Worm (Caenorhabditis elegans) whole organism, dauer: ENCODE results near the gene nhr-239.
"Not testable (repeated sequence)": the region's sequence is repeated elsewhere in the genome, so short reads cannot be mapped to it uniquely, and the experiment has no call there.

Source experiments
- unc-62 ChIP-seq: sonication (generic microtip); optimal IDR thresholded peaks from 2 replicates; lab custom pipeline; 2017; ENCODE audit warnings: missing biosample characterization, missing genetic modification reagents, missing genetic modification characterization

Gene nhr-239

DNA sequence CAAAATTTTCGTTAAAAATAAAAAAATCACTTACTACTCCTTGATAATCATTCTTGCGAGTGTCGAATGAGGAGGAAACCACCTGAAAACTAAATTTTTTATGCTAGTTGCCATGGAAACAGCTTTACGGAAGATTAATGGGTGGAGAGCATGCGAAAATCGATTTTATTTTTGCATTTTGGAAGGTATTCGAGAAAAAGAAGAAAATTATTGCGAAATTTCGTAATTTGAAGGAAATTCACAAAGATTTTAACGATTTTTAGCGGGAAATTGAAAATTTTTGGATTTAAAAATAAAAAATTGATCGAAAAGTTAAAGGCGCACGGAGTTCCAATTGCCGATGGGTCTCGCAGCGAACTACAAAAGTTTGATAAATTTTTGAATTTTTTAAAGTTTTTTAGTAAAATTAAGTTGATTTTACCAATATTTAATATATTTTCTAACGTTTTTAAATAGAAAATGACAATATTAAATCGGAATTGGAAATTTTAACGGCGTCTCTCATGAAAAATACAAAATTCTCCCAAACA lies 14.2 kb downstream of the nhr-239 start, which contains the start of gene Y54F10AR.1:
Y54F10AR.1 (minus strand) TSS at position 51 of the 530 bp plus-strand sequence.
- no peak for TF ChIP-seq unc-62 (GFP tag; lab: Kevin White, UChicago)

DNA sequence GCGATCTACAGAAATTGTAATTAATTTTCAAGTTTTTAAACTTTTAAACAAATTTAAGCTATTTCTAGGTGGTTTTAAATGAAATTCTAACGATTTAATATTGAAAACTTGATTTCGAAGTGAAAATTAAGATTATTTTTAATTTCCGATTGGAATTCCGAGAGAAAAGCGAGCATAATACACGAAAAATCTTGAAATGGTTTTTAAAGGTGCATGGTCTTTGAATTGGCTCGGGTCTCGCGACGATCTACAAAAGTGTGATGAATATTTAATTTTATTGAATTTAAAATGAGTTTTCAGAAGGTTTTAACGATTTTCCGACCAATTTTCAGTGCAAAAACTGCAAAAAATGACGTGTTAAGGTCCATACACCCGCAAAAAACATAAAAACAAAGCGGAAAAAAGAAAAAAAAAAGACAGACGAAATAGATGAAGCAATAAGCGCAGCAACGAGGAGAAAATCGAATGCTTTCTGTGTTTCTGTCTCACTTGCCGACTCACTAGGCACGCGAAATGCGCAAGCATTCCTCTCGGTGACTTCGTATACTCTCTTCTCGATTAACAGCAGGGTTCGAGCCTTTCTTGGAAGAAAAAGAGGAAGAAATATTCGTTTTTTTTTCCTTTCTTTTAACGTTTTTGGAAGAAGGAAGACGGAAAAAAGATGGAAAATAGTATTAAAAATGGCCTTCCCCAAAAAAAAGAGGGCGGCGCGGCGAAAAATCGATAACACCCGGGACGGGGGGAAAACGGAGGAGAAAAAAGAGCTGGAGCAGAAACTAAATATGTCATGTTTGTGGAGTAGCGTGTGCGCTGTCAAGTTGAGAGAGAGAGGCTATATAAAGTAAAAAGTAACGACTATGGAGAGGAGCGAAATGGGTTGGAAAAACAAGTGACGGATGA lies 15.1 kb downstream of the nhr-239 start:
- no peak for TF ChIP-seq unc-62 (GFP tag; lab: Kevin White, UChicago)

ce11 chrIII:2577982-2578381 lies 16.5 kb downstream of the nhr-239 start:
- TF ChIP-seq unc-62 (GFP tag; lab: Kevin White, UChicago) = no peak

DNA sequence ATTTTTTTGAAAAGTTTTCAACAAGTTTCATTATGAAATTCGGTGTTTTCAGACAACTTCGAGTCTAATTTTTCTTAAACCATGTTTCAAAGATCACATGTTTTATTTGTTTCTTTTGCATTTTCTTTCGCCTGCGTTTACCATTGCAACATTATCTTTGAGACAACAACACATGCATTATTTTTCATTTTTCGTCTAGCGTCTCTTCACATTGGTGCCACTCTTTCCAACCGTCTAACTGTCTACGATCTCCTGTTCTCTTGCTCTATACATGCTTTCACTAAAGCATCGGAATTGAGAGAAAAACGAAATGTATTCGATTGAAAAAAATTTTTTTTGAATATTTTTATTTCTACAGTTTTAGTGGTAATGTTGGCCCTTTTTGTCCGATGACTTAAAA lies 17.1 kb downstream of the nhr-239 start:
- TF ChIP-seq unc-62 (GFP tag; lab: Kevin White, UChicago) = no peak

DNA sequence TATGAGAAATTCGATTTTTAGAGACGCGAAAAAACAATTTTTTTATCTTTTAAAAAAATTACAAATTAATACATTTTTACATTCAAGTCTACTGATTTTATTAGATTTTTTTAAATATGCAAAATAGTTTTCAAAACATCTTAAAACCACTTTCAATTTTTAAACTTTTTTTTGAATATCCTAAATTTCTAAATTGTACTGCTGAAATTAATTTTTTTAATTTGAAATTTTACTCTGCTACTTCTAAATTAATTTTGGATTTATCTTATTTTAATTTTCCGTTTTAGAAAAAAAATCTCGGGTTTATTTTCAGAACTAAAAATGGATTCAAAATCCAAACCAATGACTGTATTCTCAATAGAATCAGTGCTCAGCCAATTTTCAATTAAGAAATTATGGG lies 17.5 kb downstream of the nhr-239 start, which contains the start of gene Y71H2B.8:
Y71H2B.8 (plus strand) TSS at position 301 of the 400 bp plus-strand sequence.
- no peak for TF ChIP-seq unc-62 (GFP tag; lab: Kevin White, UChicago)

- no peak for TF ChIP-seq unc-62 (GFP tag; lab: Kevin White, UChicago)
Measured at ce11 chrIII:2586193-2586592, 24.7 kb downstream of the nhr-239 start, which contains the start of gene gpa-17. gpa-17 (plus strand) TSS chrIII:2586555.

- TF ChIP-seq unc-62 (GFP tag; lab: Kevin White, UChicago) = no peak
Measured at ce11 chrIII:2596984-2597454, 35.5 kb downstream of the nhr-239 start, which contains the start of gene apb-1. apb-1 (minus strand) TSS chrIII:2597034.

ce11 chrIII:2597753-2598152 lies 36.2 kb downstream of the nhr-239 start, which contains the start of gene mdt-19:
mdt-19 (plus strand) TSS chrIII:2598053.
- no peak for TF ChIP-seq unc-62 (GFP tag; lab: Kevin White, UChicago)

- TF ChIP-seq unc-62 (GFP tag; lab: Kevin White, UChicago) = no peak
Measured at ce11 chrIII:2598491-2599065, 37.1 kb downstream of the nhr-239 start.

- TF ChIP-seq unc-62 (GFP tag; lab: Kevin White, UChicago) = no peak
Measured at ce11 chrIII:2603671-2604070, 42.2 kb downstream of the nhr-239 start, which contains the start of gene Y71H2B.11. Y71H2B.11 (plus strand) TSS chrIII:2603971.

- TF ChIP-seq unc-62 (GFP tag; lab: Kevin White, UChicago) = not testable (repeated sequence)
Measured at ce11 chrIII:2607717-2608116, 46.2 kb downstream of the nhr-239 start, which contains the start of gene Y71H2B.5. Y71H2B.5 (plus strand) TSS chrIII:2608017.
